Worm (Caenorhabditis elegans) whole organism, L2 larva: ENCODE measurements around the gene pes-4.

ENCODE experiments used
- C34F6.9 ChIP-seq: fragments of 150-350 bp; optimal IDR thresholded peaks from 2 replicates; lab custom pipeline; 2014; ENCODE audit warnings: missing biosample characterization, missing genetic modification characterization
- F13H6.1 ChIP-seq: sonication (generic microtip); optimal IDR thresholded peaks from 2 replicates; lab custom pipeline; 2016; ENCODE audit warnings: missing genetic modification characterization, missing compliant biosample characterization
- R02D3.7 ChIP-seq: fragments of 150-350 bp; optimal IDR thresholded peaks from 2 replicates; lab custom pipeline; 2014; ENCODE audit warnings: missing biosample characterization, missing genetic modification characterization
- ZK546.5 ChIP-seq: sonication (generic microtip); optimal IDR thresholded peaks from 2 replicates; lab custom pipeline; 2017; ENCODE audit warnings: missing biosample characterization, missing genetic modification characterization
- alr-1 ChIP-seq: fragments of 150-350 bp; optimal IDR thresholded peaks from 2 replicates; lab custom pipeline; 2014; ENCODE audit warnings: missing biosample characterization, missing genetic modification characterization
- aly-2 ChIP-seq: fragments of 150-350 bp; optimal IDR thresholded peaks from 2 replicates; lab custom pipeline; 2014; ENCODE audit warnings: missing biosample characterization, missing genetic modification characterization
- ama-1 ChIP-seq: fragments of 150-350 bp; optimal IDR thresholded peaks from 2 replicates; lab custom pipeline; 2018; ENCODE audit warnings: inconsistent platforms
- blmp-1 ChIP-seq: sonication (generic microtip); optimal IDR thresholded peaks from 2 replicates; lab custom pipeline; 2017; ENCODE audit warnings: missing genetic modification characterization, mild to moderate bottlenecking, missing compliant biosample characterization, antibody characterized with exemption, moderate library complexity; ENCODE audit not compliant: insufficient read depth
- ceh-82 ChIP-seq: fragments of 150-350 bp; optimal IDR thresholded peaks from 2 replicates; lab custom pipeline; 2014; ENCODE audit warnings: missing biosample characterization, missing genetic modification characterization
- crh-2 ChIP-seq: sonication (generic microtip); optimal IDR thresholded peaks from 2 replicates; lab custom pipeline; 2017; ENCODE audit warnings: missing biosample characterization, missing genetic modification characterization
- dmd-4 ChIP-seq: sonication (generic microtip); optimal IDR thresholded peaks from 2 replicates; lab custom pipeline; 2017; ENCODE audit warnings: missing biosample characterization, missing genetic modification characterization
- egl-27 ChIP-seq: sonication (generic microtip); optimal IDR thresholded peaks from 3 replicates; lab custom pipeline; 2017; ENCODE audit warnings: missing biosample characterization, missing genetic modification reagents, missing genetic modification characterization
- elt-1 ChIP-seq: fragments of 150-350 bp; optimal IDR thresholded peaks from 2 replicates; lab custom pipeline; 2014; ENCODE audit warnings: missing biosample characterization, missing genetic modification characterization
- elt-3 ChIP-seq: sonication (generic microtip); optimal IDR thresholded peaks from 2 replicates; lab custom pipeline; 2017; ENCODE audit warnings: missing biosample characterization, missing genetic modification characterization
- fos-1 ChIP-seq: fragments of 150-350 bp; optimal IDR thresholded peaks from 2 replicates; lab custom pipeline; 2014; ENCODE audit warnings: missing biosample characterization, missing genetic modification characterization
- gmeb-1 ChIP-seq: fragments of 150-350 bp; optimal IDR thresholded peaks from 2 replicates; lab custom pipeline; 2014; ENCODE audit warnings: missing biosample characterization, missing genetic modification characterization
- lin-11 ChIP-seq: fragments of 150-350 bp; sonication (generic microtip); optimal IDR thresholded peaks from 2 replicates; lab custom pipeline; 2014; ENCODE audit warnings: missing biosample characterization, missing genetic modification characterization, inconsistent platforms, mixed read lengths
- lin-13 ChIP-seq: fragments of 150-350 bp; optimal IDR thresholded peaks from 2 replicates; lab custom pipeline; 2014; ENCODE audit warnings: missing biosample characterization, missing genetic modification reagents, missing genetic modification characterization
- lsy-2 ChIP-seq, 2 experiments: fragments of 150-350 bp in 1 of 2; sonication (generic microtip) in 1 of 2; optimal IDR thresholded peaks; 2 replicates each; lab custom pipeline; 2014 to 2017; ENCODE audit warnings: missing biosample characterization in 2 of 2, missing genetic modification characterization in 2 of 2
- mab-5 ChIP-seq: fragments of 150-350 bp; optimal IDR thresholded peaks from 2 replicates; lab custom pipeline; 2014; ENCODE audit warnings: missing biosample characterization, missing genetic modification characterization
- mbf-1 ChIP-seq: sonication (generic microtip); optimal IDR thresholded peaks from 2 replicates; lab custom pipeline; 2017; ENCODE audit warnings: missing biosample characterization, missing genetic modification characterization
- nhr-10 ChIP-seq: sonication (generic microtip); optimal IDR thresholded peaks from 2 replicates; lab custom pipeline; 2017; ENCODE audit warnings: missing biosample characterization, missing genetic modification characterization
- nhr-11 ChIP-seq: fragments of 150-350 bp; optimal IDR thresholded peaks from 2 replicates; lab custom pipeline; 2014; ENCODE audit warnings: missing biosample characterization, missing genetic modification characterization
- nhr-12 ChIP-seq: fragments of 150-350 bp; optimal IDR thresholded peaks from 2 replicates; lab custom pipeline; 2014; ENCODE audit warnings: missing biosample characterization, missing genetic modification characterization
- nhr-129 ChIP-seq: fragments of 150-350 bp; optimal IDR thresholded peaks from 2 replicates; lab custom pipeline; 2014; ENCODE audit warnings: missing biosample characterization, missing genetic modification characterization
- nhr-21 ChIP-seq: fragments of 150-350 bp; optimal IDR thresholded peaks from 2 replicates; lab custom pipeline; 2014; ENCODE audit warnings: missing biosample characterization, missing genetic modification characterization
- nhr-25 ChIP-seq: fragments of 150-350 bp; sonication (generic microtip); optimal IDR thresholded peaks from 3 replicates; lab custom pipeline; 2014; ENCODE audit warnings: missing biosample characterization, missing genetic modification characterization
- peb-1 ChIP-seq: fragments of 150-350 bp; optimal IDR thresholded peaks from 2 replicates; lab custom pipeline; 2014; ENCODE audit warnings: missing biosample characterization, missing genetic modification characterization
- sem-4 ChIP-seq: fragments of 150-350 bp; optimal IDR thresholded peaks from 2 replicates; lab custom pipeline; 2014; ENCODE audit warnings: missing biosample characterization, missing genetic modification reagents, missing genetic modification characterization
- skn-1 ChIP-seq: sonication (generic microtip); optimal IDR thresholded peaks from 2 replicates; lab custom pipeline; 2017; ENCODE audit warnings: missing biosample characterization, missing genetic modification characterization
- sma-3 ChIP-seq: sonication (generic microtip); optimal IDR thresholded peaks from 2 replicates; lab custom pipeline; 2016; ENCODE audit warnings: missing genetic modification reagents, missing genetic modification characterization, missing compliant biosample characterization
- sma-9 ChIP-seq, 2 experiments: fragments of 150-350 bp in 1 of 2; sonication (generic microtip) in 1 of 2; optimal IDR thresholded peaks; 2 replicates each; lab custom pipeline; 2014 to 2016; ENCODE audit warnings: missing genetic modification characterization in 2 of 2, mild to moderate bottlenecking in 1 of 2, missing biosample characterization in 1 of 2, missing compliant biosample characterization in 1 of 2, missing genetic modification reagents in 1 of 2, moderate library complexity in 1 of 2
- snpc-4 ChIP-seq: fragments of 150-350 bp; optimal IDR thresholded peaks from 2 replicates; lab custom pipeline; 2014; ENCODE audit warnings: missing biosample characterization, missing genetic modification characterization
- unc-39 ChIP-seq: fragments of 150-350 bp; optimal IDR thresholded peaks from 2 replicates; lab custom pipeline; 2014; ENCODE audit warnings: missing biosample characterization, missing genetic modification characterization
- unc-55 ChIP-seq: fragments of 150-350 bp; sonication (generic microtip); optimal IDR thresholded peaks from 3 replicates; lab custom pipeline; 2014; ENCODE audit warnings: missing biosample characterization, missing genetic modification reagents, missing genetic modification characterization
- unc-62 ChIP-seq: fragments of 150-350 bp; optimal IDR thresholded peaks from 2 replicates; lab custom pipeline; 2014; ENCODE audit warnings: missing biosample characterization, missing genetic modification reagents, missing genetic modification characterization
- zag-1 ChIP-seq: fragments of 150-350 bp; optimal IDR thresholded peaks from 2 replicates; lab custom pipeline; 2014; ENCODE audit warnings: missing biosample characterization, missing genetic modification characterization
- ztf-1 ChIP-seq: fragments of 200-800 bp; sonication (Bioruptor generic); conservative IDR thresholded peaks from 2 replicates; pipeline ENCODE4 v1.3.6; 2022; ENCODE audit warnings: missing genetic modification characterization, missing compliant biosample characterization
- ztf-11 ChIP-seq: sonication (generic microtip); optimal IDR thresholded peaks from 2 replicates; lab custom pipeline; 2017; ENCODE audit warnings: missing biosample characterization, missing genetic modification characterization
- ztf-4 ChIP-seq: fragments of 150-350 bp; optimal IDR thresholded peaks from 2 replicates; lab custom pipeline; 2014; ENCODE audit warnings: missing biosample characterization, missing genetic modification characterization

Gene pes-4

ce11 chrIII:1205421-1205820, 24.7 kb downstream of the pes-4 start:
- TF ChIP-seq ZK546.5: no peak
- no peak for TF ChIP-seq mab-5 (tag; lab: Kevin White, UChicago)
- no peak for TF ChIP-seq blmp-1 (tag; lab: Kevin White, UChicago)
- no peak for TF ChIP-seq lin-13 (GFP tag; lab: Kevin White, UChicago)
- TF ChIP-seq peb-1: no peak
- no peak for TF ChIP-seq nhr-12 (tag; lab: Kevin White, UChicago)
- TF ChIP-seq sem-4: no peak
- no peak for TF ChIP-seq zag-1 (tag; lab: Kevin White, UChicago)
- no peak for TF ChIP-seq ztf-1 (GFP tag; lab: Robert Waterston, UW)
- TF ChIP-seq lsy-2 (tag; optimal IDR thresholded peaks at IDR 0.05; lab: Kevin White, UChicago): no peak
- TF ChIP-seq gmeb-1 (tag; lab: Kevin White, UChicago): no peak
- no peak for TF ChIP-seq mbf-1 (tag; lab: Kevin White, UChicago)
- no peak for TF ChIP-seq unc-55 (GFP tag; lab: Kevin White, UChicago)
- TF ChIP-seq unc-62 (GFP tag; lab: Kevin White, UChicago): no peak
- no peak for TF ChIP-seq sma-9 (GFP tag; optimal IDR thresholded peaks at IDR 0.05; lab: Kevin White, UChicago)
- TF ChIP-seq sma-9 (tag; optimal IDR thresholded peaks at IDR 0.05; lab: Kevin White, UChicago): no peak
- TF ChIP-seq lin-11 (tag; lab: Kevin White, UChicago): no peak
- no peak for TF ChIP-seq skn-1 (tag; lab: Kevin White, UChicago)
- TF ChIP-seq crh-2 (tag; lab: Kevin White, UChicago): no peak
- TF ChIP-seq C34F6.9 (tag; lab: Kevin White, UChicago): no peak

- TF ChIP-seq nhr-10 (tag; lab: Kevin White, UChicago) (no peak), nhr-12 (tag; lab: Kevin White, UChicago) (no peak), crh-2 (tag; lab: Kevin White, UChicago) (peak; percentile 73), ZK546.5 (no peak), lin-13 (GFP tag; lab: Kevin White, UChicago) (peak; percentile 91), ama-1 (no peak), ztf-11 (tag; lab: Kevin White, UChicago) (no peak), sem-4 (peak; percentile 26), lsy-2 (tag; optimal IDR thresholded peaks at IDR 0.05; lab: Kevin White, UChicago) (peak; percentile 84 to 91), alr-1 (no peak), mab-5 (tag; lab: Kevin White, UChicago) (peak; percentile 68), nhr-11 (tag; lab: Kevin White, UChicago) (no peak), lin-11 (tag; lab: Kevin White, UChicago) (peak; percentile 78), snpc-4 (no peak), nhr-25 (tag; lab: Kevin White, UChicago) (peak; percentile 71), ztf-4 (tag; lab: Kevin White, UChicago) (peak; percentile 30), mbf-1 (tag; lab: Kevin White, UChicago) (no peak), F13H6.1 (peak; percentile 74), gmeb-1 (tag; lab: Kevin White, UChicago) (peak; percentile 87), elt-1 (tag; lab: Kevin White, UChicago) (no peak), ztf-1 (GFP tag; lab: Robert Waterston, UW) (no peak), fos-1 (peak; percentile 31), nhr-129 (peak; percentile 36), peb-1 (no peak), elt-3 (tag; lab: Kevin White, UChicago) (no peak), sma-3 (GFP tag; lab: Kevin White, UChicago) (peak; percentile 70), unc-55 (GFP tag; lab: Kevin White, UChicago) (peak; percentile 95), nhr-21 (peak; percentile 15), C34F6.9 (tag; lab: Kevin White, UChicago) (peak; percentile 83), R02D3.7 (tag; lab: Kevin White, UChicago) (peak; percentile 24), dmd-4 (no peak), zag-1 (tag; lab: Kevin White, UChicago) (peak; percentile 2), egl-27 (tag; lab: Kevin White, UChicago) (no peak), skn-1 (tag; lab: Kevin White, UChicago) (no peak), aly-2 (tag; lab: Kevin White, UChicago) (no peak), unc-39 (tag; lab: Kevin White, UChicago) (no peak), ceh-82 (tag; lab: Kevin White, UChicago) (no peak)
Measured at ce11 chrIII:1201958-1202596, 28.0 kb downstream of the pes-4 start, which contains the start of the genes mrpl-45 and Y119D3B.12. Gene mrpl-45, minus strand, starts transcription at chrIII:1202008. Gene Y119D3B.12, plus strand, starts transcription at chrIII:1202546.
